Worm (Caenorhabditis elegans): ENCODE measurements around the gene str-198.

str-198 gene

ce11 chrV:16080039-16080438 lies 32.4 kb downstream of the str-198 start:
- TF ChIP-seq F49E8.2 (tag; optimal IDR thresholded peaks at IDR 0.05; ENCODE audit: borderline replicate concordance), result no peak
- TF ChIP-seq php-3 (GFP tag; IDR thresholded peaks at IDR 0.05), result peak; percentile 68; the same call in 1 of the 2 replicates
- peak; percentile 74 for TF ChIP-seq pqm-1 (tag; optimal IDR thresholded peaks at IDR 0.05)
- no peak for TF ChIP-seq tag-97 (GFP tag; IDR thresholded peaks at IDR 0.05)
- no peak for TF ChIP-seq nhr-77 (tag; optimal IDR thresholded peaks at IDR 0.05)
- peak; percentile 84 for TF ChIP-seq nhr-28 (tag; optimal IDR thresholded peaks at IDR 0.05)
- no peak for TF ChIP-seq snpc-4 (tag; optimal IDR thresholded peaks at IDR 0.05)
- no peak for TF ChIP-seq egl-43 (GFP tag; IDR thresholded peaks at IDR 0.05)
- TF ChIP-seq lin-15B (tag; optimal IDR thresholded peaks at IDR 0.05), result no peak
- TF ChIP-seq ZK546.5 (tag; optimal IDR thresholded peaks at IDR 0.05), result no peak
- TF ChIP-seq zfp-2 (tag; optimal IDR thresholded peaks at IDR 0.05), result no peak
- no peak for TF ChIP-seq snpc-1.2 (GFP tag; IDR thresholded peaks at IDR 0.05)
- TF ChIP-seq hif-1 (tag; optimal IDR thresholded peaks at IDR 0.05), result no peak
- TF ChIP-seq lin-1 (GFP tag; IDR thresholded peaks at IDR 0.05), result no peak
- TF ChIP-seq pha-4 (GFP tag; IDR thresholded peaks at IDR 0.05), result no peak
- no peak for TF ChIP-seq pha-4 (tag; optimal IDR thresholded peaks at IDR 0.05)
- peak in 1 of 2 experiments; percentile 0 for TF ChIP-seq unc-62 (GFP tag; optimal IDR thresholded peaks at IDR 0.05 in 1 of 2)
- no peak for TF ChIP-seq unc-62 (tag; optimal IDR thresholded peaks at IDR 0.05)
- TF ChIP-seq arid-1 (GFP tag; conservative IDR thresholded peaks at IDR 0.05), result no peak
- TF ChIP-seq dmd-8 (GFP tag; IDR thresholded peaks at IDR 0.05), result no peak
- no peak for TF ChIP-seq daf-16 (GFP tag; optimal IDR thresholded peaks at IDR 0.05)
- TF ChIP-seq daf-16 (tag; optimal IDR thresholded peaks at IDR 0.05), result peak; percentile 42
- TF ChIP-seq ces-1 (GFP tag; optimal IDR thresholded peaks at IDR 0.05), result no peak
- TF ChIP-seq dmd-6 (GFP tag; IDR thresholded peaks at IDR 0.05), result peak; percentile 76
- no peak for TF ChIP-seq mdl-1 (tag; optimal IDR thresholded peaks at IDR 0.05)
- peak; percentile 41 for TF ChIP-seq dve-1 (tag; optimal IDR thresholded peaks at IDR 0.05; ENCODE audit: insufficient read depth)
- TF ChIP-seq lin-29 (GFP tag; IDR thresholded peaks at IDR 0.05), result no peak
- no peak for TF ChIP-seq mes-2 (tag; optimal IDR thresholded peaks at IDR 0.05; ENCODE audit: poor library complexity, severe bottlenecking)
- no peak for TF ChIP-seq egl-27 (tag; optimal IDR thresholded peaks at IDR 0.05)
- TF ChIP-seq aha-1 (tag), result no peak
- TF ChIP-seq hmg-1.1 (GFP tag; IDR thresholded peaks at IDR 0.05), result no peak
- no peak for TF ChIP-seq nhr-237 (tag; optimal IDR thresholded peaks at IDR 0.05)
- no peak for TF ChIP-seq nhr-76 (tag; optimal IDR thresholded peaks at IDR 0.05)
- no peak for TF ChIP-seq zip-2 (tag; optimal IDR thresholded peaks at IDR 0.05)
- no peak for TF ChIP-seq nhr-111 (GFP tag; optimal IDR thresholded peaks at IDR 0.05)
- no peak for TF ChIP-seq tra-1 (GFP tag; IDR thresholded peaks at IDR 0.05)
- no peak for TF ChIP-seq Y5F2A.4 (GFP tag; optimal IDR thresholded peaks at IDR 0.05)
- no peak for TF ChIP-seq hlh-11 (tag; optimal IDR thresholded peaks at IDR 0.05)
- no peak for TF ChIP-seq daf-12 (tag; optimal IDR thresholded peaks at IDR 0.05)
- no peak for TF ChIP-seq ceh-44 (GFP tag; IDR thresholded peaks at IDR 0.05)
- no peak for TF ChIP-seq ctbp-1 (GFP tag; IDR thresholded peaks at IDR 0.05)
- no peak for TF ChIP-seq cey-2 (tag; optimal IDR thresholded peaks at IDR 0.05; ENCODE audit: borderline replicate concordance, insufficient read depth)
- TF ChIP-seq T20F7.1 (GFP tag; optimal IDR thresholded peaks at IDR 0.05), result no peak
- no peak for TF ChIP-seq duxl-1 (tag; optimal IDR thresholded peaks at IDR 0.05; ENCODE audit: poor library complexity)
- TF ChIP-seq Y48G9A.11 (GFP tag; IDR thresholded peaks at IDR 0.05), result no peak
- no peak for TF ChIP-seq ceh-20 (GFP tag; IDR thresholded peaks at IDR 0.05)
- no peak for TF ChIP-seq mxl-2 (GFP tag; conservative IDR thresholded peaks at IDR 0.05)
- peak; percentile 14 for TF ChIP-seq nhr-48 (tag; optimal IDR thresholded peaks at IDR 0.05)
- no peak for TF ChIP-seq dmd-9 (GFP tag; IDR thresholded peaks at IDR 0.05)
- no peak for TF ChIP-seq fkh-10 (GFP tag; optimal IDR thresholded peaks at IDR 0.05)
- no peak for TF ChIP-seq ZK337.2 (GFP tag; IDR thresholded peaks at IDR 0.05)
- no peak for TF ChIP-seq nhr-41 (GFP tag; IDR thresholded peaks at IDR 0.05)

All from whole organism, L4 larva.